Worm (Caenorhabditis elegans): ENCODE results near the gene cdc-50.B.

cdc-50.B gene

DNA sequence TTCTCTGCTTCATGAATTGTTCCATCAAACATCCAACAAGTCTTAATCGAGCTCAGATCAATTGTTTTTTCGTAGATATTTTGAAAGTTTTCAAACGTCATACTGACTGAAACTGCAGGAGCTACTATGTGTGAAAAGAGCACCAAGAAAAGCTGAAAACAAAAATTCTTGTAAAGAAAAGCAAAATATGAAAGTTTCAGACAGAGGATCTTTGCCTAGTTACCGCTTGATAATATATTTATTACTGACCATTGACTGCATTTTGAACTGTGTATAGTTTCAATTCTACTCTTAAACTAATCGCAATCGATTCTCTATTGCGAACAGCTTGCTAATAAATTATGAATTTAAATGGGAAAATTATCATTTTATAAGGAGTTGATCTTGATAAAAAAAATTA lies 33.6 kb downstream of the cdc-50.B start, which contains the start of gene clec-182:
clec-182 (minus strand) TSS at position 101 of the 400 bp plus-strand sequence.
- TF ChIP-seq pha-2 (tag; optimal IDR thresholded peaks at IDR 0.05) = no peak
- TF ChIP-seq ztf-16 (tag; optimal IDR thresholded peaks at IDR 0.05) = no peak

DNA sequence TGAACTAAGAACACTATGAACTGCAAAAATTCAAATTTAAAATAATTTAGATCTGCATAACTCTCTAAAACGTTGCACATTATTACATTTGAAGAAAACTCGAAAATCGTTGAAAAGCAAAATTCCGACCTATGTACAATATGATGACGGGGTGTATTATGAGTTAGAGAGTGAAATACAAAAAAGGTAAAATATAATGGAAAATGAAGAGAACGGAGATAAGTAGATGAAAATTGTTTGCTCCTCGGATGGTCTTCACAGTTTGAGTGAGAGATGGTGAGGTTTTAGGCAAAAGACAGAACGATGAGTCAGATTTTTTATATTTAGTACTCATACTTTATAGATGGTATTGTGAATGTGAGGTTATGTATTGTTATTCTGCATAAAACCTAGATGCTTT lies 42.7 kb downstream of the cdc-50.B start:
- TF ChIP-seq Y22D7AL.16 (tag; optimal IDR thresholded peaks at IDR 0.05) = no peak
- no peak for TF ChIP-seq pag-3 (tag; optimal IDR thresholded peaks at IDR 0.05; ENCODE audit: borderline replicate concordance)

DNA sequence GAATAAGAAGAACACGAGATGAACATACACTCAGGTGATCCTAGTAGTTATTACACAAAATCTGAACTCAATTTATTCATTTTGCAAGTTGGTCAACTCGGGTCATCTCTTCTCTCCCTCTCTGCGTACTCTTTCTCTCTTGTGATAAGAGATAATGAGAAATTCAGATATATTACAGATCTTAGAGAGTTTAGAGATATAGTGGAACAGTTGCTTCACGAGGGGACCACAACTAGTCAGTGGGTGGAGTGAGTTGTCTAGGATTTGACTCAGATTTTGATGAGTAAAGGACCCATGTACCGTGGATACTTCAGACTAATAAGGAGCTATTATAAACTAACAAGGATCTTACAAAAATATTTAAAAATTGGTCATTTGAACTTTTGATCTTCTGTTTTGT lies 48.9 kb downstream of the cdc-50.B start, which contains the start of gene exc-5:
exc-5 (minus strand) TSS at position 57 of the 400 bp plus-strand sequence.
- TF ChIP-seq unc-55 (GFP tag; optimal IDR thresholded peaks at IDR 0.05) = peak; percentile 75
- TF ChIP-seq pha-4 (tag; optimal IDR thresholded peaks at IDR 0.05) = no peak

DNA sequence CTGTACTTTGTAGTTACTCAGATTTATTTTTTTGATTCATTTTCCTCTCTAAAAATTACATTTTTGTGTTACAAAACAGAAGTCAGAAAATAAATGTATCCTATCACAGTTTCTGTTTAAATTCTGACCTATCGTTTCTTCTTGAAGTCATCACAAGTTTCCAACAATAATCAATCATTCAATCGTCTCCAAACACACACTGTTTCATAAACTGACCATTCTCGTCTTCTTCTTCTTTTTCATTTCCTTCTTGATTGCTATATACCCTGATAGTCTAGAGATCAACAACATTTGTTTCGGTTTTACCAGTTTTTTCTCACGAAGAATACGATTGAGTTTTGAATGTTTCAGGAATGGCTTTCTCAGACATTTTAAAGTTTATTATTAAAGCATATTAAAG lies 50.5 kb downstream of the cdc-50.B start:
- TF ChIP-seq che-1 (tag; optimal IDR thresholded peaks at IDR 0.05) = no peak
- TF ChIP-seq eyg-1 (tag; optimal IDR thresholded peaks at IDR 0.05) = no peak
- TF ChIP-seq T23F11.4 (GFP tag; optimal IDR thresholded peaks at IDR 0.05) = no peak
- no peak for TF ChIP-seq nfya-1 (tag; optimal IDR thresholded peaks at IDR 0.05)
- TF ChIP-seq pha-2 (tag; optimal IDR thresholded peaks at IDR 0.05) = no peak
- no peak for TF ChIP-seq pha-4 (tag; optimal IDR thresholded peaks at IDR 0.05)
- TF ChIP-seq npax-4 (tag; optimal IDR thresholded peaks at IDR 0.05) = no peak
- TF ChIP-seq dmd-4 (tag; optimal IDR thresholded peaks at IDR 0.05; ENCODE audit: borderline replicate concordance) = no peak
- no peak for TF ChIP-seq fax-1 (tag; optimal IDR thresholded peaks at IDR 0.05)
- TF ChIP-seq zip-5 (tag; optimal IDR thresholded peaks at IDR 0.05) = no peak
- no peak for TF ChIP-seq dve-1 (tag; optimal IDR thresholded peaks at IDR 0.05)
- TF ChIP-seq ceh-18 (tag; optimal IDR thresholded peaks at IDR 0.05) = no peak
- no peak for TF ChIP-seq ceh-9 (tag; optimal IDR thresholded peaks at IDR 0.05)

- no peak for TF ChIP-seq C08G9.2 (tag; optimal IDR thresholded peaks at IDR 0.05)
- no peak for TF ChIP-seq hlh-15 (tag; optimal IDR thresholded peaks at IDR 0.05)
- no peak for TF ChIP-seq C38D4.7 (GFP tag; optimal IDR thresholded peaks at IDR 0.05)
- TF ChIP-seq ttx-3 (tag; optimal IDR thresholded peaks at IDR 0.05) = no peak
- TF ChIP-seq tbx-2 (tag; optimal IDR thresholded peaks at IDR 0.05) = no peak
- TF ChIP-seq odd-2 (tag; optimal IDR thresholded peaks at IDR 0.05) = no peak
- TF ChIP-seq pha-4 (tag; optimal IDR thresholded peaks at IDR 0.05) = no peak
- no peak for TF ChIP-seq sdc-2 (tag; optimal IDR thresholded peaks at IDR 0.05)
- no peak for TF ChIP-seq dve-1 (tag; optimal IDR thresholded peaks at IDR 0.05)
- TF ChIP-seq ceh-48 (tag; optimal IDR thresholded peaks at IDR 0.05) = no peak
- TF ChIP-seq ref-2 (tag; optimal IDR thresholded peaks at IDR 0.05) = no peak
- no peak for TF ChIP-seq ceh-2 (tag; optimal IDR thresholded peaks at IDR 0.05)
- no peak for TF ChIP-seq ceh-22 (tag; optimal IDR thresholded peaks at IDR 0.05)
These were observed 51.4 kb downstream of the cdc-50.B start, which contains the start of gene grsp-2 for ce11 chrIV:8816029-8816428. grsp-2 (plus strand) TSS chrIV:8816329.

- TF ChIP-seq hlh-13 (GFP tag; optimal IDR thresholded peaks at IDR 0.05) (no peak), ama-1 (optimal IDR thresholded peaks at IDR 0.05) (no peak), ceh-19 (GFP tag; optimal IDR thresholded peaks at IDR 0.05) (no peak), ceh-6 (GFP tag; optimal IDR thresholded peaks at IDR 0.05) (no peak)
These were observed 52.0 kb downstream of the cdc-50.B start for ce11 chrIV:8816617-8817016.
